Worm (Caenorhabditis elegans) whole organism, L4 larva: ENCODE data around the gene tmem-231.
A peak's percentile ranks its signal among the peaks of the same experiment; 100 is the strongest.

ENCODE experiments used
- F37D6.2 ChIP-seq: sonication (generic microtip); optimal IDR thresholded peaks from 2 replicates; lab custom pipeline; 2016; ENCODE audit warnings: mild to moderate bottlenecking, missing genetic modification characterization, missing compliant biosample characterization
- F44E2.7 ChIP-seq: fragments of 200-800 bp; sonication (Bioruptor generic); IDR thresholded peaks from 2 replicates; pipeline ENCODE4 v2.1.2; 2022; ENCODE audit warnings: missing genetic modification characterization, missing compliant biosample characterization
- R02D3.7 ChIP-seq: fragments of 150-350 bp; sonication (generic microtip); optimal IDR thresholded peaks from 3 replicates; lab custom pipeline; 2014; ENCODE audit warnings: missing biosample characterization, missing genetic modification characterization
- T26A8.4 ChIP-seq: fragments of 200-800 bp; sonication (Bioruptor generic); IDR thresholded peaks from 2 replicates; pipeline ENCODE4 v1.3.6; 2022; ENCODE audit warnings: missing genetic modification characterization, missing compliant biosample characterization
- Y48G9A.11 ChIP-seq: fragments of 200-800 bp; sonication (Bioruptor generic); IDR thresholded peaks from 2 replicates; pipeline ENCODE4 v1.3.6; 2022; ENCODE audit warnings: missing genetic modification reagents, missing genetic modification characterization, missing compliant biosample characterization
- Y5F2A.4 ChIP-seq: fragments of 200-800 bp; sonication (Bioruptor generic); optimal IDR thresholded peaks from 2 replicates; lab custom pipeline; 2018; ENCODE audit warnings: mild to moderate bottlenecking, missing genetic modification characterization, missing compliant biosample characterization
- ZK337.2 ChIP-seq: fragments of 200-800 bp; sonication (Bioruptor generic); IDR thresholded peaks from 2 replicates; pipeline ENCODE4 v1.3.6; 2022; ENCODE audit warnings: missing genetic modification reagents, missing genetic modification characterization, missing compliant biosample characterization
- aha-1 ChIP-seq: fragments of 150-350 bp; peaks from one replicate; lab custom pipeline; 2014; ENCODE audit warnings: missing biosample characterization, missing genetic modification characterization
- ceh-20 ChIP-seq: fragments of 200-800 bp; sonication (Bioruptor generic); IDR thresholded peaks from 2 replicates; pipeline ENCODE4 v1.3.6; 2022; ENCODE audit warnings: missing genetic modification reagents, missing genetic modification characterization, missing compliant biosample characterization
- ceh-32 ChIP-seq: sonication (generic microtip); optimal IDR thresholded peaks from 2 replicates; lab custom pipeline; 2016; ENCODE audit warnings: mild to moderate bottlenecking, missing genetic modification characterization, missing compliant biosample characterization; ENCODE audit not compliant: poor library complexity
- ceh-44 ChIP-seq: fragments of 200-800 bp; sonication (Bioruptor generic); IDR thresholded peaks from 2 replicates; pipeline ENCODE4 v1.3.6; 2022; ENCODE audit warnings: missing genetic modification reagents, missing genetic modification characterization, missing compliant biosample characterization
- ceh-62 ChIP-seq: sonication (generic microtip); optimal IDR thresholded peaks from 2 replicates; lab custom pipeline; 2017; ENCODE audit warnings: missing biosample characterization, missing genetic modification characterization
- ceh-82 ChIP-seq: sonication (generic microtip); optimal IDR thresholded peaks from 2 replicates; lab custom pipeline; 2017; ENCODE audit warnings: missing biosample characterization, missing genetic modification characterization
- ces-1 ChIP-seq: fragments of 150-350 bp; sonication (generic microtip); optimal IDR thresholded peaks from 4 replicates; lab custom pipeline; 2014; ENCODE audit warnings: missing biosample characterization, missing genetic modification reagents, missing genetic modification characterization
- cey-2 ChIP-seq: sonication (generic microtip); optimal IDR thresholded peaks from 3 replicates; lab custom pipeline; 2017; ENCODE audit warnings: missing genetic modification characterization, mild to moderate bottlenecking, missing compliant biosample characterization, antibody characterized with exemption, borderline replicate concordance; ENCODE audit not compliant: insufficient read depth
- daf-19 ChIP-seq: fragments of 200-800 bp; sonication (Bioruptor generic); conservative IDR thresholded peaks from 2 replicates; pipeline ENCODE4 v1.3.6; 2022; ENCODE audit warnings: missing genetic modification characterization, missing compliant biosample characterization
- dmd-6 ChIP-seq: fragments of 200-800 bp; sonication (Bioruptor generic); IDR thresholded peaks from 2 replicates; pipeline ENCODE4 v1.3.6; 2022; ENCODE audit warnings: missing genetic modification reagents, missing genetic modification characterization, missing compliant biosample characterization
- duxl-1 ChIP-seq: sonication (generic microtip); optimal IDR thresholded peaks from 2 replicates; lab custom pipeline; 2016; ENCODE audit warnings: mild to moderate bottlenecking, missing genetic modification characterization, moderate library complexity, missing compliant biosample characterization; ENCODE audit not compliant: poor library complexity
- gei-8 ChIP-seq: fragments of 200-800 bp; sonication (Bioruptor generic); optimal IDR thresholded peaks from 2 replicates; lab custom pipeline; 2018; ENCODE audit warnings: mild to moderate bottlenecking, missing genetic modification characterization, missing compliant biosample characterization
- jun-1 ChIP-seq: fragments of 150-350 bp; optimal IDR thresholded peaks from 2 replicates; lab custom pipeline; 2014; ENCODE audit warnings: missing biosample characterization, missing genetic modification reagents, missing genetic modification characterization
- lim-7 ChIP-seq: fragments of 200-800 bp; sonication (Bioruptor generic); IDR thresholded peaks from 2 replicates; pipeline ENCODE4 v1.3.6; 2022; ENCODE audit warnings: missing genetic modification characterization, missing compliant biosample characterization
- lin-13 ChIP-seq: fragments of 150-350 bp; optimal IDR thresholded peaks from 2 replicates; lab custom pipeline; 2014; ENCODE audit warnings: missing biosample characterization, missing genetic modification reagents, missing genetic modification characterization
- lin-15B ChIP-seq: fragments of 150-350 bp; sonication (generic microtip); optimal IDR thresholded peaks from 3 replicates; lab custom pipeline; 2014; ENCODE audit warnings: missing biosample characterization, missing genetic modification characterization
- lin-38 ChIP-seq: fragments of 200-800 bp; sonication (Bioruptor generic); IDR thresholded peaks from 2 replicates; pipeline ENCODE4 v1.3.6; 2022; ENCODE audit warnings: missing genetic modification reagents, missing genetic modification characterization, missing compliant biosample characterization
- lin-39 ChIP-seq: fragments of 150-350 bp; optimal IDR thresholded peaks from 2 replicates; lab custom pipeline; 2014; ENCODE audit warnings: missing biosample characterization, missing genetic modification reagents, missing genetic modification characterization
- madf-9 ChIP-seq: fragments of 200-800 bp; sonication (Bioruptor generic); conservative IDR thresholded peaks from 2 replicates; pipeline ENCODE4 v1.3.6; 2022; ENCODE audit warnings: missing genetic modification reagents, missing genetic modification characterization, missing compliant biosample characterization
- mdl-1 ChIP-seq, 2 experiments: fragments of 150-350 bp in 1 of 2; sonication (generic microtip) in 1 of 2; optimal IDR thresholded peaks; 2 replicates each; lab custom pipeline; 2014 to 2017; ENCODE audit warnings: missing biosample characterization in 2 of 2, missing genetic modification characterization in 2 of 2
- mxl-3 ChIP-seq: fragments of 200-800 bp; sonication (Bioruptor generic); optimal IDR thresholded peaks from 2 replicates; lab custom pipeline; 2018; ENCODE audit warnings: mild to moderate bottlenecking, missing genetic modification characterization, missing compliant biosample characterization
- nhr-10 ChIP-seq: fragments of 150-350 bp; optimal IDR thresholded peaks from 2 replicates; lab custom pipeline; 2014; ENCODE audit warnings: missing biosample characterization, missing genetic modification characterization
- nhr-102 ChIP-seq: sonication (generic microtip); optimal IDR thresholded peaks from 2 replicates; lab custom pipeline; 2016; ENCODE audit warnings: mild to moderate bottlenecking, missing genetic modification characterization, moderate library complexity, missing compliant biosample characterization
- nhr-111 ChIP-seq: fragments of 200-800 bp; sonication (Bioruptor generic); optimal IDR thresholded peaks from 2 replicates; lab custom pipeline; 2018; ENCODE audit warnings: mild to moderate bottlenecking, missing genetic modification characterization, missing compliant biosample characterization
- nhr-25 ChIP-seq: sonication (generic microtip); optimal IDR thresholded peaks from 2 replicates; lab custom pipeline; 2017; ENCODE audit warnings: missing genetic modification characterization, mild to moderate bottlenecking, missing compliant biosample characterization, antibody characterized with exemption, moderate library complexity, borderline replicate concordance; ENCODE audit not compliant: insufficient read depth
- nhr-28 ChIP-seq: fragments of 150-350 bp; optimal IDR thresholded peaks from 2 replicates; lab custom pipeline; 2014; ENCODE audit warnings: missing biosample characterization, missing genetic modification characterization
- nhr-6 ChIP-seq: fragments of 150-350 bp; optimal IDR thresholded peaks from 2 replicates; lab custom pipeline; 2014; ENCODE audit warnings: missing biosample characterization, missing genetic modification characterization
- nhr-76 ChIP-seq: fragments of 150-350 bp; optimal IDR thresholded peaks from 2 replicates; lab custom pipeline; 2014; ENCODE audit warnings: missing biosample characterization, missing genetic modification characterization
- php-3 ChIP-seq: fragments of 200-800 bp; sonication (Bioruptor generic); IDR thresholded peaks from 2 replicates; pipeline ENCODE4 v1.3.6; 2022; ENCODE audit warnings: missing genetic modification reagents, missing genetic modification characterization, missing compliant biosample characterization
- pqm-1 ChIP-seq: sonication (generic microtip); optimal IDR thresholded peaks from 2 replicates; lab custom pipeline; 2017; ENCODE audit warnings: missing biosample characterization, missing genetic modification characterization
- rbr-2 ChIP-seq: sonication (generic microtip); optimal IDR thresholded peaks from 2 replicates; lab custom pipeline; 2016; ENCODE audit warnings: missing genotype, missing genetic modification characterization, missing compliant biosample characterization
- skn-1 ChIP-seq: fragments of 150-350 bp; optimal IDR thresholded peaks from 2 replicates; lab custom pipeline; 2014; ENCODE audit warnings: missing biosample characterization, missing genetic modification characterization
- snpc-4 ChIP-seq: fragments of 150-350 bp; optimal IDR thresholded peaks from 2 replicates; lab custom pipeline; 2014; ENCODE audit warnings: missing biosample characterization, missing genetic modification characterization
- spr-1 ChIP-seq: sonication (generic microtip); optimal IDR thresholded peaks from 2 replicates; lab custom pipeline; 2016; ENCODE audit warnings: mild to moderate bottlenecking, missing genetic modification characterization, missing compliant biosample characterization
- tag-97 ChIP-seq: fragments of 200-800 bp; sonication (Bioruptor generic); IDR thresholded peaks from 2 replicates; pipeline ENCODE4 v1.3.6; 2022; ENCODE audit warnings: missing genetic modification characterization, missing compliant biosample characterization
- unc-62 ChIP-seq, 3 experiments: fragments of 150-350 bp in 1 of 3; sonication (generic microtip); optimal IDR thresholded peaks in 2 of 3; peaks in 1 of 3; 1 replicate in 1 of 3; 2 replicates in 2 of 3; lab custom pipeline; 2014 to 2017; ENCODE audit warnings: missing biosample characterization in 3 of 3, missing genetic modification characterization in 3 of 3, missing genetic modification reagents in 3 of 3, missing genotype in 1 of 3
- zfp-2 ChIP-seq: sonication (generic microtip); optimal IDR thresholded peaks from 2 replicates; lab custom pipeline; 2016; ENCODE audit warnings: mild to moderate bottlenecking, missing genetic modification characterization, missing compliant biosample characterization
- zfp-3 ChIP-seq: fragments of 200-800 bp; sonication (Bioruptor generic); conservative IDR thresholded peaks from 2 replicates; pipeline ENCODE4 v1.3.6; 2022; ENCODE audit warnings: missing genetic modification reagents, missing genetic modification characterization, missing compliant biosample characterization
- zip-11 ChIP-seq: fragments of 200-800 bp; sonication (Bioruptor generic); IDR thresholded peaks from 2 replicates; pipeline ENCODE4 v1.3.6; 2022; ENCODE audit warnings: missing genetic modification characterization, missing compliant biosample characterization
- ztf-11 ChIP-seq: fragments of 150-350 bp; optimal IDR thresholded peaks from 2 replicates; lab custom pipeline; 2014; ENCODE audit warnings: missing biosample characterization, missing genetic modification characterization
- ztf-7 ChIP-seq: fragments of 150-350 bp; optimal IDR thresholded peaks from 2 replicates; lab custom pipeline; 2014; ENCODE audit warnings: missing biosample characterization, missing genetic modification characterization

Gene tmem-231

DNA sequence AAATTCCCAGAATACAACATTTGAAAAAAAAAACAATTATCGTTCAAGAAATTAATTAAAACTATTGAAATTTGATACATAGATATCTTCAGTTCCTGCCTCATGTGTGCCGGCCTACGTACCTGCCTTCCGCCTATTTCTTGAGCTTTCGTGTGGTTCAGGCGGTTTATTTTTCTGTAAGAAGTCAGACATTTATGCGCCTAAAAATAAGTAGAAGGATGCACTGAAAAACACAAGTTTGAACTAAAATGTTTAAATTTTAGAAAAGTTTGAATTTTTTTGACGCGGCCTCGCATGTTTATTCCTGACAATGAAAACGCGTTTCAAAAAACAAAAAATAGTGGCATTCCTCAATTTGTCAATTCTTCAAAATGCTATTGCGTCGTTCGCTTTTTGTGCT, 47.2 kb downstream of the tmem-231 start, which contains the start of gene C28C12.11:
Gene C28C12.11, plus strand, starts transcription at position 301 of the 400 bp plus-strand sequence.
- TF ChIP-seq madf-9 (no peak), aha-1 (tag; lab: Kevin White, UChicago) (peak; percentile 4), lin-38 (GFP tag; lab: Robert Waterston, UW) (no peak), nhr-102 (tag; lab: Kevin White, UChicago) (no peak), mxl-3 (GFP tag; lab: Kevin White, UChicago) (no peak), lin-13 (no peak), rbr-2 (tag; lab: Kevin White, UChicago) (no peak), nhr-28 (tag; lab: Kevin White, UChicago) (no peak), unc-62 (GFP tag; optimal IDR thresholded peaks at IDR 0.05 in 1 of 2; lab: Kevin White, UChicago) (peak in 1 of 2 experiments; percentile 70), unc-62 (tag; optimal IDR thresholded peaks at IDR 0.05; lab: Kevin White, UChicago) (no peak)

DNA sequence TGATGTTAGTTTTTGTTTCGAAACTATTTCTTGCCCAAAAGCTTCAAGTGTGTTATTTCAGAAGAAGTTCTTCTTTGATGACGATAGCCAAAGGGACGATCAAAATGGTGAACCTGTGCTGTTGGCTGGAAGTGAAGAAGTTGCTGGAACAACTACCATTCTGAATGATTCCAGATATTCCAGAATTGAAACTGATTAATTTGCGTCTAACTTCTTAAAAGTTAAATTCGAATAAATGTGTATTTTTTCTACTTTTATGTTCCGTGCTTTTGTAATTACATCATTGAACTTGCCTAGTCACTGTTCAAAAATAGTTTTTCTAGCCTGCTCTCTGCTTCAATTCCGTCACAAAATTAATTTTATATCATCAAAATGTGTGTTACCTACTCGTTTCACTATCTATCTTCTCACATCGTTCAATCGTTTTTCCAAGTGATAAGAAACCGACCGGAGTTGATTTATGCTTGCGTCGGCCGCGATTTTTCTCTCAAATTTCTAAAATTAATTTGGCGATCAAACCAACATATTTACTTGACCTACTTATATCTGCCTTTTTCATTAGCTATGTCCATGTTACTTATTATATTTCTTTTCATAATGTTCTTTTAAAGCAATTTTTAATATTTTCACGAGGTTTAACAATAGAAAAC, 48.6 kb downstream of the tmem-231 start:
- no peak for TF ChIP-seq tag-97
- peak; percentile 82 for TF ChIP-seq nhr-28 (tag; lab: Kevin White, UChicago)
- peak; percentile 73 for TF ChIP-seq php-3 (GFP tag; lab: Robert Waterston, UW)
- TF ChIP-seq F37D6.2 (tag; lab: Kevin White, UChicago): no peak
- no peak for TF ChIP-seq Y48G9A.11 (GFP tag; lab: Robert Waterston, UW)
- TF ChIP-seq spr-1 (tag; lab: Kevin White, UChicago): no peak
- no peak for TF ChIP-seq gei-8 (GFP tag; lab: Kevin White, UChicago)
- TF ChIP-seq zip-11 (GFP tag; lab: Robert Waterston, UW): no peak
- no peak for TF ChIP-seq ceh-32 (tag; lab: Kevin White, UChicago)
- TF ChIP-seq dmd-6 (GFP tag; lab: Robert Waterston, UW): peak; percentile 57; the same call in 1 of the 2 replicates
- no peak for TF ChIP-seq lin-39
- TF ChIP-seq nhr-10 (tag; lab: Kevin White, UChicago): no peak
- TF ChIP-seq ceh-20 (GFP tag; lab: Robert Waterston, UW): no peak
- TF ChIP-seq ztf-7 (tag; lab: Kevin White, UChicago): no peak
- TF ChIP-seq zfp-2: no peak
- TF ChIP-seq lin-15B: no peak
- TF ChIP-seq daf-19 (GFP tag; lab: Robert Waterston, UW): no peak
- no peak for TF ChIP-seq nhr-102 (tag; lab: Kevin White, UChicago)
- TF ChIP-seq skn-1 (tag; lab: Kevin White, UChicago): no peak
- TF ChIP-seq duxl-1 (tag; lab: Kevin White, UChicago): no peak
- TF ChIP-seq mdl-1 (tag; optimal IDR thresholded peaks at IDR 0.05; lab: Kevin White, UChicago): peak in 1 of 2 experiments; percentile 44
- peak in 1 of 2 experiments; percentile 96 for TF ChIP-seq unc-62 (GFP tag; optimal IDR thresholded peaks at IDR 0.05 in 1 of 2; lab: Kevin White, UChicago)
- TF ChIP-seq unc-62 (tag; optimal IDR thresholded peaks at IDR 0.05; lab: Kevin White, UChicago): no peak
- no peak for TF ChIP-seq lim-7 (GFP tag; lab: Robert Waterston, UW)
- TF ChIP-seq ceh-82 (tag; lab: Kevin White, UChicago): no peak
- TF ChIP-seq jun-1 (tag; lab: Kevin White, UChicago): no peak
- TF ChIP-seq ZK337.2 (GFP tag; lab: Robert Waterston, UW): no peak
- no peak for TF ChIP-seq nhr-76 (tag; lab: Kevin White, UChicago)
- no peak for TF ChIP-seq nhr-111 (GFP tag; lab: Kevin White, UChicago)
- no peak for TF ChIP-seq ces-1 (GFP tag; lab: Kevin White, UChicago)
- TF ChIP-seq cey-2: no peak
- no peak for TF ChIP-seq ztf-11 (tag; lab: Kevin White, UChicago)
- TF ChIP-seq zfp-3 (GFP tag; lab: Robert Waterston, UW): no peak
- no peak for TF ChIP-seq Y5F2A.4 (GFP tag; lab: Kevin White, UChicago)
- TF ChIP-seq pqm-1 (tag; lab: Kevin White, UChicago): peak; percentile 76
- TF ChIP-seq mxl-3 (GFP tag; lab: Kevin White, UChicago): peak; percentile 35
- no peak for TF ChIP-seq T26A8.4 (GFP tag; lab: Robert Waterston, UW)
- TF ChIP-seq ceh-44: no peak
- no peak for TF ChIP-seq nhr-25 (tag; lab: Kevin White, UChicago)
- no peak for TF ChIP-seq ceh-62 (tag; lab: Kevin White, UChicago)
- TF ChIP-seq snpc-4 (tag; lab: Kevin White, UChicago): no peak
- no peak for TF ChIP-seq nhr-6 (tag; lab: Kevin White, UChicago)
- no peak for TF ChIP-seq R02D3.7
- TF ChIP-seq F44E2.7 (GFP tag; lab: Robert Waterston, UW): no peak
